Fruit fly (Drosophila melanogaster) whole organism, adult: Measurements from ENCODE around the gene CG44422.

ENCODE experiments used
- CG14711 ChIP-seq: fragments of 200-800 bp; sonication (Bioruptor generic); optimal IDR thresholded peaks from 2 replicates; lab custom pipeline; 2018; ENCODE audit warnings: missing biosample characterization, mild to moderate bottlenecking, missing genetic modification characterization, moderate library complexity
- CG1620 ChIP-seq: fragments of 200-800 bp; sonication (Bioruptor generic); optimal IDR thresholded peaks from 2 replicates; lab custom pipeline; 2016; ENCODE audit warnings: missing biosample characterization, missing genetic modification characterization
- CG33017 ChIP-seq: fragments of 200-800 bp; sonication (Bioruptor generic); optimal IDR thresholded peaks from 2 replicates; lab custom pipeline; 2018; ENCODE audit warnings: missing biosample characterization, mild to moderate bottlenecking, missing genetic modification characterization, moderate library complexity
- CG7045 ChIP-seq: fragments of 200-800 bp; sonication (Bioruptor generic); optimal IDR thresholded peaks from 2 replicates; lab custom pipeline; 2017; ENCODE audit warnings: missing biosample characterization, mild to moderate bottlenecking, missing genetic modification characterization
- Clk ChIP-seq: fragments of 200-800 bp; sonication (Bioruptor generic); optimal IDR thresholded peaks from 2 replicates; lab custom pipeline; 2017; ENCODE audit warnings: missing biosample characterization, missing genetic modification characterization
- Crg-1 ChIP-seq: fragments of 200-800 bp; sonication (Bioruptor generic); optimal IDR thresholded peaks from 2 replicates; lab custom pipeline; 2016; ENCODE audit warnings: missing biosample characterization, missing genetic modification characterization
- Hr96 ChIP-seq: fragments of 200-800 bp; sonication (Bioruptor generic); optimal IDR thresholded peaks from 2 replicates; lab custom pipeline; 2016; ENCODE audit warnings: missing biosample characterization, missing genetic modification characterization
- Mnt ChIP-seq: fragments of 200-800 bp; sonication (Bioruptor generic); optimal IDR thresholded peaks from 2 replicates; lab custom pipeline; 2016; ENCODE audit warnings: missing biosample characterization, mild to moderate bottlenecking, missing genetic modification characterization
- cic ChIP-seq: fragments of 200-800 bp; sonication (Bioruptor generic); optimal IDR thresholded peaks from 2 replicates; lab custom pipeline; 2017; ENCODE audit warnings: missing biosample characterization, mild to moderate bottlenecking, missing genetic modification characterization, moderate library complexity
- cnc ChIP-seq, 2 experiments: fragments of >200 bp; optimal IDR thresholded peaks; 2 replicates each; lab custom pipeline; 2017
- ovo ChIP-seq: fragments of 200-800 bp; sonication (Bioruptor generic); optimal IDR thresholded peaks from 2 replicates; lab custom pipeline; 2016; ENCODE audit warnings: missing biosample characterization, missing genetic modification characterization
- toe ChIP-seq: fragments of 200-800 bp; sonication (Bioruptor generic); optimal IDR thresholded peaks from 2 replicates; lab custom pipeline; 2016; ENCODE audit warnings: missing biosample characterization, missing genetic modification characterization

DNA sequence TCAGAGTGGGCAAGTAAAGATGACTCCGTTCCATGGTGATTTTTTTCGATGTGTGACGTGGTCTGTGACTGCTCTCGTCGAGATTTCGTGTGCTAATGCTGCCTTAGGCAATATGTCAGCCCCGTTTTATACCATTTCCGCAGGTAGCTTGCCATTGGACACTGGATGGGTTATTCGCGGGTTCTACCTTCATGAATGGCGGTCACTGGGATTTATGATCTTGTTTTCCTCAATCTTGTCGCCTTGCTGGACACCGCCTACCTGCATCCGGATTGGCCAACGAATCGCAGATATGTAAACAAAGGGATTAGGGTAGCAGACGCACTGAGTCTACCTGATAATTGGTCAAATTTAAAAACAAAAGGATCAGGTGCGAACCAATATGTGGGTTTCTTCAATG is 19.7 kb upstream of the CG44422 start, which contains the start of gene sisA:
- TF ChIP-seq Mnt (no peak), cic (no peak), Clk (GFP tag; lab: Kevin White, UChicago) (no peak), ovo (no peak), CG1620 (GFP tag; lab: Kevin White, UChicago) (no peak), CG7045 (GFP tag; lab: Kevin White, UChicago) (no peak), CG33017 (tag; lab: Kevin White, UChicago) (no peak), CG14711 (no peak), Crg-1 (GFP tag; lab: Kevin White, UChicago) (no peak), cnc (optimal IDR thresholded peaks at IDR 0.05; lab: Kevin White, UChicago) (no peak), toe (GFP tag; lab: Kevin White, UChicago) (no peak), Hr96 (GFP tag; lab: Kevin White, UChicago) (no peak)
